Worm (Caenorhabditis elegans) whole organism, young adult: ENCODE measurements around the gene T26G10.3.
A peak's percentile ranks its signal among the peaks of the same experiment; 100 is the strongest.
"Not testable (repeated sequence)": the region's sequence is repeated elsewhere in the genome, so short reads cannot be mapped to it uniquely, and the experiment has no call there.

Source experiments
- C06A6.2 ChIP-seq: fragments of 200-800 bp; sonication (Bioruptor generic); conservative IDR thresholded peaks from 2 replicates; pipeline ENCODE4 v1.3.6; 2022; ENCODE audit warnings: missing genetic modification characterization, missing compliant biosample characterization
- C17E4.6 ChIP-seq: fragments of 200-800 bp; sonication (Bioruptor generic); IDR thresholded peaks from 2 replicates; pipeline ENCODE4 v1.3.6; 2022; ENCODE audit warnings: missing genetic modification reagents, missing genetic modification characterization, missing compliant biosample characterization
- D2030.7 ChIP-seq: fragments of 200-800 bp; sonication (Bioruptor generic); IDR thresholded peaks from 2 replicates; pipeline ENCODE4 v1.3.6; 2022; ENCODE audit warnings: missing genetic modification reagents, missing genetic modification characterization, missing compliant biosample characterization
- F23B12.7 ChIP-seq: sonication (generic microtip); optimal IDR thresholded peaks from 2 replicates; lab custom pipeline; 2017; ENCODE audit warnings: missing genetic modification characterization, mild to moderate bottlenecking, missing compliant biosample characterization, antibody characterized with exemption, moderate library complexity; ENCODE audit not compliant: insufficient read depth
- F33H1.4 ChIP-seq: fragments of 200-800 bp; sonication (Bioruptor generic); IDR thresholded peaks from 2 replicates; pipeline ENCODE4 v1.3.6; 2022; ENCODE audit warnings: missing genetic modification reagents, missing genetic modification characterization, missing compliant biosample characterization
- F49E8.2 ChIP-seq: sonication (generic microtip); optimal IDR thresholded peaks from 3 replicates; lab custom pipeline; 2017; ENCODE audit warnings: missing genetic modification characterization, mild to moderate bottlenecking, missing compliant biosample characterization, antibody characterized with exemption, moderate library complexity; ENCODE audit not compliant: insufficient read depth
- F55B11.4 ChIP-seq: sonication (generic microtip); optimal IDR thresholded peaks from 2 replicates; lab custom pipeline; 2016; ENCODE audit warnings: missing compliant biosample characterization, missing genetic modification characterization, borderline replicate concordance; ENCODE audit not compliant: insufficient read depth
- T07F8.4 ChIP-seq: sonication (generic microtip); optimal IDR thresholded peaks from 2 replicates; lab custom pipeline; 2016; ENCODE audit warnings: mild to moderate bottlenecking, missing genetic modification characterization, moderate library complexity, missing compliant biosample characterization
- Y79H2A.3 ChIP-seq: fragments of 200-800 bp; sonication (Bioruptor generic); conservative IDR thresholded peaks from 2 replicates; pipeline ENCODE4 v1.3.6; 2022; ENCODE audit warnings: missing genetic modification reagents, missing genetic modification characterization, missing compliant biosample characterization
- ZK185.1 ChIP-seq: sonication (generic microtip); optimal IDR thresholded peaks from 2 replicates; lab custom pipeline; 2016; ENCODE audit warnings: mild to moderate bottlenecking, missing genetic modification characterization, missing compliant biosample characterization; ENCODE audit not compliant: poor library complexity, severe bottlenecking
- akir-1 ChIP-seq: fragments of 200-800 bp; sonication (Bioruptor generic); optimal IDR thresholded peaks from 2 replicates; lab custom pipeline; 2018; ENCODE audit warnings: mild to moderate bottlenecking, missing genetic modification characterization, moderate library complexity, missing compliant biosample characterization
- aptf-2 ChIP-seq: fragments of 200-800 bp; sonication (Bioruptor generic); conservative IDR thresholded peaks from 2 replicates; pipeline ENCODE4 v1.3.6; 2022; ENCODE audit warnings: missing genetic modification reagents, missing genetic modification characterization, missing compliant biosample characterization
- aptf-3 ChIP-seq: fragments of 200-800 bp; sonication (Bioruptor generic); IDR thresholded peaks from 2 replicates; pipeline ENCODE4 v1.3.6; 2022; ENCODE audit warnings: missing genetic modification characterization, missing compliant biosample characterization
- attf-5 ChIP-seq: fragments of 200-800 bp; sonication (Bioruptor generic); optimal IDR thresholded peaks from 2 replicates; lab custom pipeline; 2018; ENCODE audit warnings: mild to moderate bottlenecking, missing genetic modification characterization, missing compliant biosample characterization
- ceh-100 ChIP-seq: fragments of 200-800 bp; sonication (Bioruptor generic); IDR thresholded peaks from 2 replicates; pipeline ENCODE4 v1.3.6; 2022; ENCODE audit warnings: missing genetic modification reagents, missing genetic modification characterization, missing compliant biosample characterization
- ceh-27 ChIP-seq: fragments of 200-800 bp; sonication (Bioruptor generic); optimal IDR thresholded peaks from 2 replicates; lab custom pipeline; 2018; ENCODE audit warnings: mild to moderate bottlenecking, missing genetic modification characterization, moderate library complexity, missing compliant biosample characterization
- ceh-58 ChIP-seq: fragments of 200-800 bp; sonication (Bioruptor generic); IDR thresholded peaks from 2 replicates; pipeline ENCODE4 v1.3.6; 2022; ENCODE audit warnings: missing genetic modification characterization, missing compliant biosample characterization
- ceh-91 ChIP-seq: fragments of 200-800 bp; sonication (Bioruptor generic); IDR thresholded peaks from 2 replicates; pipeline ENCODE4 v1.3.6; 2022; ENCODE audit warnings: missing genetic modification reagents, missing genetic modification characterization, missing compliant biosample characterization
- die-1 ChIP-seq: sonication (generic microtip); optimal IDR thresholded peaks from 2 replicates; lab custom pipeline; 2016; ENCODE audit warnings: missing genotype, mild to moderate bottlenecking, missing genetic modification characterization, missing compliant biosample characterization
- dpl-1 ChIP-seq: fragments of 150-350 bp; optimal IDR thresholded peaks from 2 replicates; lab custom pipeline; 2014; ENCODE audit warnings: missing biosample characterization, missing genetic modification reagents, missing genetic modification characterization
- efl-1 ChIP-seq: fragments of 150-350 bp; optimal IDR thresholded peaks from 2 replicates; lab custom pipeline; 2014; ENCODE audit warnings: missing biosample characterization, missing genetic modification reagents, missing genetic modification characterization
- ekl-4 ChIP-seq: fragments of 200-800 bp; sonication (Bioruptor generic); IDR thresholded peaks from 2 replicates; pipeline ENCODE4 v1.3.6; 2022; ENCODE audit warnings: missing genetic modification reagents, missing genetic modification characterization, missing compliant biosample characterization
- ets-4 ChIP-seq: fragments of 200-800 bp; sonication (Bioruptor generic); optimal IDR thresholded peaks from 2 replicates; lab custom pipeline; 2018; ENCODE audit warnings: mild to moderate bottlenecking, missing genetic modification characterization, missing compliant biosample characterization
- let-607 ChIP-seq, 2 experiments: fragments of 200-800 bp in 1 of 2; sonication (Bioruptor generic) in 1 of 2; sonication (generic microtip) in 1 of 2; optimal IDR thresholded peaks; 2 replicates each; lab custom pipeline; 2016 to 2018; ENCODE audit warnings: mild to moderate bottlenecking in 2 of 2, missing compliant biosample characterization in 2 of 2, missing genetic modification characterization in 2 of 2, moderate library complexity in 2 of 2, missing genotype in 1 of 2
- lin-26 ChIP-seq: fragments of 200-800 bp; sonication (Bioruptor generic); IDR thresholded peaks from 2 replicates; pipeline ENCODE4 v1.3.6; 2022; ENCODE audit warnings: missing genetic modification reagents, missing genetic modification characterization, missing compliant biosample characterization
- lin-35 ChIP-seq, 3 experiments: fragments of 150-350 bp in 2 of 3; sonication (generic microtip) in 1 of 3; optimal IDR thresholded peaks; 2 replicates each; lab custom pipeline; 2014 to 2018; ENCODE audit warnings: missing biosample characterization in 3 of 3, missing genetic modification characterization in 3 of 3, missing genetic modification reagents in 3 of 3
- lin-54 ChIP-seq: fragments of 200-800 bp; sonication (Bioruptor generic); optimal IDR thresholded peaks from 2 replicates; lab custom pipeline; 2018; ENCODE audit warnings: mild to moderate bottlenecking, missing genetic modification characterization, missing compliant biosample characterization
- madf-3 ChIP-seq: fragments of 200-800 bp; sonication (Bioruptor generic); IDR thresholded peaks from 2 replicates; pipeline ENCODE4 v1.3.6; 2022; ENCODE audit warnings: missing genetic modification reagents, missing genetic modification characterization, missing compliant biosample characterization
- madf-6 ChIP-seq: fragments of 200-800 bp; sonication (Bioruptor generic); IDR thresholded peaks from 2 replicates; pipeline ENCODE4 v1.3.6; 2022; ENCODE audit warnings: missing genetic modification reagents, missing genetic modification characterization, missing compliant biosample characterization
- madf-8 ChIP-seq: fragments of 200-800 bp; sonication (Bioruptor generic); conservative IDR thresholded peaks from 2 replicates; pipeline ENCODE4 v1.3.6; 2022; ENCODE audit warnings: missing genetic modification reagents, missing genetic modification characterization, missing compliant biosample characterization
- mcd-1 ChIP-seq: fragments of 200-800 bp; sonication (Bioruptor generic); IDR thresholded peaks from 2 replicates; pipeline ENCODE4 v1.3.6; 2022; ENCODE audit warnings: missing genetic modification reagents, missing genetic modification characterization, missing compliant biosample characterization
- nfyb-1 ChIP-seq: fragments of 200-800 bp; sonication (Bioruptor generic); IDR thresholded peaks from 2 replicates; pipeline ENCODE4 v1.3.6; 2022; ENCODE audit warnings: missing genetic modification reagents, missing genetic modification characterization, missing compliant biosample characterization
- nhr-80 ChIP-seq: sonication (generic microtip); optimal IDR thresholded peaks from 2 replicates; lab custom pipeline; 2016; ENCODE audit warnings: missing genetic modification characterization, missing compliant biosample characterization
- pbrm-1 ChIP-seq: fragments of 200-800 bp; sonication (Bioruptor generic); IDR thresholded peaks from 2 replicates; pipeline ENCODE4 v1.3.6; 2022; ENCODE audit warnings: missing genetic modification reagents, missing genetic modification characterization, missing compliant biosample characterization
- rcor-1 ChIP-seq: fragments of 200-800 bp; sonication (Bioruptor generic); IDR thresholded peaks from 2 replicates; pipeline ENCODE4 v1.3.6; 2022; ENCODE audit warnings: missing genetic modification reagents, missing genetic modification characterization, missing compliant biosample characterization
- rpc-1 ChIP-seq, 2 experiments: fragments of 150-350 bp in 1 of 2; sonication (generic microtip) in 1 of 2; optimal IDR thresholded peaks; 2 replicates each; lab custom pipeline; 2014 to 2018; ENCODE audit warnings: missing biosample characterization in 1 of 2, missing genetic modification characterization in 1 of 2, missing genetic modification reagents in 1 of 2, missing genotype in 1 of 2
- sea-2 ChIP-seq: fragments of 200-800 bp; sonication (Bioruptor generic); IDR thresholded peaks from 2 replicates; pipeline ENCODE4 v1.3.6; 2022; ENCODE audit warnings: missing genetic modification characterization, missing compliant biosample characterization
- snpc-4 ChIP-seq, 5 experiments: fragments of 150-350 bp in 1 of 5; sonication (generic microtip) in 4 of 5; optimal IDR thresholded peaks; 2 replicates each; lab custom pipeline; 2014 to 2018; ENCODE audit warnings: missing genetic modification characterization in 5 of 5, missing biosample characterization in 3 of 5, antibody characterized with exemption in 2 of 5, mild to moderate bottlenecking in 2 of 5, missing compliant biosample characterization in 2 of 5, missing genotype in 2 of 5, moderate library complexity in 2 of 5, missing genetic modification reagents in 1 of 5
- sptf-2 ChIP-seq: fragments of 200-800 bp; sonication (Bioruptor generic); optimal IDR thresholded peaks from 2 replicates; lab custom pipeline; 2018; ENCODE audit warnings: mild to moderate bottlenecking, missing genetic modification characterization, missing compliant biosample characterization
- tbp1 ChIP-seq: fragments of 200-800 bp; sonication (Bioruptor generic); optimal IDR thresholded peaks from 2 replicates; lab custom pipeline; 2018; ENCODE audit warnings: mild to moderate bottlenecking, missing genetic modification characterization, missing compliant biosample characterization
- ztf-28 ChIP-seq: fragments of 200-800 bp; sonication (Bioruptor generic); IDR thresholded peaks from 2 replicates; pipeline ENCODE4 v1.3.6; 2022; ENCODE audit warnings: missing genetic modification reagents, missing genetic modification characterization, missing compliant biosample characterization
- ztf-6 ChIP-seq: fragments of 200-800 bp; sonication (Bioruptor generic); IDR thresholded peaks from 2 replicates; pipeline ENCODE4 v1.3.6; 2022; ENCODE audit warnings: missing genetic modification reagents, missing genetic modification characterization, missing compliant biosample characterization

The T26G10.3 gene

ce11 chrIII:9445699-9446098 is 32.5 kb upstream of the T26G10.3 start:
- TF ChIP-seq tbp1 (GFP tag; lab: Kevin White, UChicago) (peak; percentile 26), rpc-1 (tag; optimal IDR thresholded peaks at IDR 0.05; lab: Kevin White, UChicago) (peak; percentile 50), snpc-4 (tag; optimal IDR thresholded peaks at IDR 0.05; lab: Kevin White, UChicago) (peak in 2 of 4 experiments; percentile 32 to 70)
- not testable (repeated sequence) for TF ChIP-seq rpc-1 (optimal IDR thresholded peaks at IDR 0.05; lab: Kevin White, UChicago); snpc-4 (GFP tag; optimal IDR thresholded peaks at IDR 0.05; lab: Kevin White, UChicago)

ce11 chrIII:9443417-9444027 is 30.3 kb upstream of the T26G10.3 start, which contains the start of gene pir-2:
Gene pir-2, minus strand, starts transcription at chrIII:9443634.
- TF ChIP-seq F49E8.2 (tag; lab: Kevin White, UChicago) (peak; percentile 29), rpc-1 (optimal IDR thresholded peaks at IDR 0.05; lab: Kevin White, UChicago) (no peak), rpc-1 (tag; optimal IDR thresholded peaks at IDR 0.05; lab: Kevin White, UChicago) (no peak), aptf-3 (GFP tag; lab: Robert Waterston, UW) (no peak), ceh-58 (no peak), nhr-80 (peak; percentile 22), D2030.7 (GFP tag; lab: Robert Waterston, UW) (0 out of 2 replicates have a peak, but pooled peaks have one; percentile 16), madf-6 (GFP tag; lab: Robert Waterston, UW) (peak; percentile 85), sea-2 (no peak), ets-4 (GFP tag; lab: Kevin White, UChicago) (no peak), lin-26 (GFP tag; lab: Robert Waterston, UW) (no peak), rcor-1 (peak; percentile 43; the same call in 1 of the 2 replicates), ceh-100 (GFP tag; lab: Robert Waterston, UW) (0 out of 2 replicates have a peak, but pooled peaks have one; percentile 20), pbrm-1 (GFP tag; lab: Robert Waterston, UW) (peak; percentile 79), ceh-27 (GFP tag; lab: Kevin White, UChicago) (peak; percentile 70), ceh-91 (peak; percentile 73), lin-54 (GFP tag; lab: Kevin White, UChicago) (peak; percentile 90), ztf-28 (GFP tag; lab: Robert Waterston, UW) (0 out of 2 replicates have a peak, but pooled peaks have one; percentile 52), C17E4.6 (GFP tag; lab: Robert Waterston, UW) (0 out of 2 replicates have a peak, but pooled peaks have one; percentile 10), nfyb-1 (GFP tag; lab: Robert Waterston, UW) (peak; percentile 87), ekl-4 (GFP tag; lab: Robert Waterston, UW) (peak; percentile 62), mcd-1 (GFP tag; lab: Robert Waterston, UW) (peak; percentile 80), T07F8.4 (tag; lab: Kevin White, UChicago) (no peak), lin-35 (GFP tag; optimal IDR thresholded peaks at IDR 0.05; lab: Kevin White, UChicago) (peak; percentile 3 to 89 (median 19)), F55B11.4 (tag; lab: Kevin White, UChicago) (no peak), F23B12.7 (peak; percentile 23), aptf-2 (GFP tag; lab: Robert Waterston, UW) (0 out of 2 replicates have a peak, but pooled peaks have one; percentile 36), efl-1 (GFP tag; lab: Kevin White, UChicago) (peak; percentile 90), madf-3 (0 out of 2 replicates have a peak, but pooled peaks have one; percentile 49), let-607 (tag; optimal IDR thresholded peaks at IDR 0.05; lab: Kevin White, UChicago) (peak in 1 of 2 experiments; percentile 19), die-1 (no peak), F33H1.4 (GFP tag; lab: Robert Waterston, UW) (peak; percentile 86), C06A6.2 (GFP tag; lab: Robert Waterston, UW) (no peak), akir-1 (GFP tag; lab: Kevin White, UChicago) (no peak), attf-5 (GFP tag; lab: Kevin White, UChicago) (peak; percentile 84), ztf-6 (GFP tag; lab: Robert Waterston, UW) (no peak), Y79H2A.3 (GFP tag; lab: Robert Waterston, UW) (no peak), ZK185.1 (peak; percentile 41), sptf-2 (GFP tag; lab: Kevin White, UChicago) (no peak), madf-8 (GFP tag; lab: Robert Waterston, UW) (peak; percentile 52), dpl-1 (GFP tag; lab: Kevin White, UChicago) (peak; percentile 85), snpc-4 (GFP tag; optimal IDR thresholded peaks at IDR 0.05; lab: Kevin White, UChicago) (no peak), snpc-4 (tag; optimal IDR thresholded peaks at IDR 0.05; lab: Kevin White, UChicago) (peak in 3 of 4 experiments; percentile 30 to 56 (median 53))
